Worm (Caenorhabditis elegans) whole organism, L2 larva: ENCODE data around the gene C03B1.7.

Experiments
- C34F6.9 ChIP-seq: fragments of 150-350 bp; optimal IDR thresholded peaks from 2 replicates; lab custom pipeline; 2014; ENCODE audit warnings: missing biosample characterization, missing genetic modification characterization
- F13H6.1 ChIP-seq: sonication (generic microtip); optimal IDR thresholded peaks from 2 replicates; lab custom pipeline; 2016; ENCODE audit warnings: missing genetic modification characterization, missing compliant biosample characterization
- R02D3.7 ChIP-seq: fragments of 150-350 bp; optimal IDR thresholded peaks from 2 replicates; lab custom pipeline; 2014; ENCODE audit warnings: missing biosample characterization, missing genetic modification characterization
- Y55F3AM.14 ChIP-seq: fragments of 200-800 bp; sonication (Bioruptor generic); optimal IDR thresholded peaks from 2 replicates; lab custom pipeline; 2018; ENCODE audit warnings: mild to moderate bottlenecking, missing genetic modification characterization, missing compliant biosample characterization
- ZK546.5 ChIP-seq: sonication (generic microtip); optimal IDR thresholded peaks from 2 replicates; lab custom pipeline; 2017; ENCODE audit warnings: missing biosample characterization, missing genetic modification characterization
- alr-1 ChIP-seq: fragments of 150-350 bp; optimal IDR thresholded peaks from 2 replicates; lab custom pipeline; 2014; ENCODE audit warnings: missing biosample characterization, missing genetic modification characterization
- aly-2 ChIP-seq: fragments of 150-350 bp; optimal IDR thresholded peaks from 2 replicates; lab custom pipeline; 2014; ENCODE audit warnings: missing biosample characterization, missing genetic modification characterization
- ama-1 ChIP-seq: fragments of 150-350 bp; optimal IDR thresholded peaks from 2 replicates; lab custom pipeline; 2018; ENCODE audit warnings: inconsistent platforms
- blmp-1 ChIP-seq: sonication (generic microtip); optimal IDR thresholded peaks from 2 replicates; lab custom pipeline; 2017; ENCODE audit warnings: missing genetic modification characterization, mild to moderate bottlenecking, missing compliant biosample characterization, antibody characterized with exemption, moderate library complexity; ENCODE audit not compliant: insufficient read depth
- ceh-16 ChIP-seq: fragments of 150-350 bp; optimal IDR thresholded peaks from 2 replicates; lab custom pipeline; 2014; ENCODE audit warnings: missing biosample characterization, missing genetic modification characterization
- ceh-82 ChIP-seq: fragments of 150-350 bp; optimal IDR thresholded peaks from 2 replicates; lab custom pipeline; 2014; ENCODE audit warnings: missing biosample characterization, missing genetic modification characterization
- crh-2 ChIP-seq: sonication (generic microtip); optimal IDR thresholded peaks from 2 replicates; lab custom pipeline; 2017; ENCODE audit warnings: missing biosample characterization, missing genetic modification characterization
- dmd-4 ChIP-seq: sonication (generic microtip); optimal IDR thresholded peaks from 2 replicates; lab custom pipeline; 2017; ENCODE audit warnings: missing biosample characterization, missing genetic modification characterization
- egl-27 ChIP-seq: sonication (generic microtip); optimal IDR thresholded peaks from 3 replicates; lab custom pipeline; 2017; ENCODE audit warnings: missing biosample characterization, missing genetic modification reagents, missing genetic modification characterization
- elt-1 ChIP-seq: fragments of 150-350 bp; optimal IDR thresholded peaks from 2 replicates; lab custom pipeline; 2014; ENCODE audit warnings: missing biosample characterization, missing genetic modification characterization
- elt-3 ChIP-seq: sonication (generic microtip); optimal IDR thresholded peaks from 2 replicates; lab custom pipeline; 2017; ENCODE audit warnings: missing biosample characterization, missing genetic modification characterization
- fos-1 ChIP-seq: fragments of 150-350 bp; optimal IDR thresholded peaks from 2 replicates; lab custom pipeline; 2014; ENCODE audit warnings: missing biosample characterization, missing genetic modification characterization
- gmeb-1 ChIP-seq: fragments of 150-350 bp; optimal IDR thresholded peaks from 2 replicates; lab custom pipeline; 2014; ENCODE audit warnings: missing biosample characterization, missing genetic modification characterization
- lin-11 ChIP-seq: fragments of 150-350 bp; sonication (generic microtip); optimal IDR thresholded peaks from 2 replicates; lab custom pipeline; 2014; ENCODE audit warnings: missing biosample characterization, missing genetic modification characterization, inconsistent platforms, mixed read lengths
- lin-13 ChIP-seq: fragments of 150-350 bp; optimal IDR thresholded peaks from 2 replicates; lab custom pipeline; 2014; ENCODE audit warnings: missing biosample characterization, missing genetic modification reagents, missing genetic modification characterization
- lin-39 ChIP-seq: fragments of 150-350 bp; optimal IDR thresholded peaks from 2 replicates; lab custom pipeline; 2014; ENCODE audit warnings: missing biosample characterization, missing genetic modification reagents, missing genetic modification characterization
- lsy-2 ChIP-seq, 2 experiments: fragments of 150-350 bp in 1 of 2; sonication (generic microtip) in 1 of 2; optimal IDR thresholded peaks; 2 replicates each; lab custom pipeline; 2014 to 2017; ENCODE audit warnings: missing biosample characterization in 2 of 2, missing genetic modification characterization in 2 of 2
- mab-5 ChIP-seq: fragments of 150-350 bp; optimal IDR thresholded peaks from 2 replicates; lab custom pipeline; 2014; ENCODE audit warnings: missing biosample characterization, missing genetic modification characterization
- mbf-1 ChIP-seq: sonication (generic microtip); optimal IDR thresholded peaks from 2 replicates; lab custom pipeline; 2017; ENCODE audit warnings: missing biosample characterization, missing genetic modification characterization
- mdl-1 ChIP-seq, 2 experiments: fragments of 150-350 bp in 1 of 2; sonication (generic microtip) in 1 of 2; optimal IDR thresholded peaks; 2 replicates each; lab custom pipeline; 2017; ENCODE audit warnings: missing biosample characterization in 2 of 2, missing genetic modification characterization in 2 of 2
- nhr-10 ChIP-seq: sonication (generic microtip); optimal IDR thresholded peaks from 2 replicates; lab custom pipeline; 2017; ENCODE audit warnings: missing biosample characterization, missing genetic modification characterization
- nhr-11 ChIP-seq: fragments of 150-350 bp; optimal IDR thresholded peaks from 2 replicates; lab custom pipeline; 2014; ENCODE audit warnings: missing biosample characterization, missing genetic modification characterization
- nhr-12 ChIP-seq: fragments of 150-350 bp; optimal IDR thresholded peaks from 2 replicates; lab custom pipeline; 2014; ENCODE audit warnings: missing biosample characterization, missing genetic modification characterization
- nhr-129 ChIP-seq: fragments of 150-350 bp; optimal IDR thresholded peaks from 2 replicates; lab custom pipeline; 2014; ENCODE audit warnings: missing biosample characterization, missing genetic modification characterization
- nhr-21 ChIP-seq: fragments of 150-350 bp; optimal IDR thresholded peaks from 2 replicates; lab custom pipeline; 2014; ENCODE audit warnings: missing biosample characterization, missing genetic modification characterization
- nhr-23 ChIP-seq: fragments of 150-350 bp; optimal IDR thresholded peaks from 2 replicates; lab custom pipeline; 2014; ENCODE audit warnings: missing biosample characterization, missing genetic modification reagents, missing genetic modification characterization
- nhr-237 ChIP-seq: fragments of 150-350 bp; optimal IDR thresholded peaks from 2 replicates; lab custom pipeline; 2014; ENCODE audit warnings: missing biosample characterization, missing genetic modification characterization
- nhr-25 ChIP-seq: fragments of 150-350 bp; sonication (generic microtip); optimal IDR thresholded peaks from 3 replicates; lab custom pipeline; 2014; ENCODE audit warnings: missing biosample characterization, missing genetic modification characterization
- nhr-6 ChIP-seq: fragments of 150-350 bp; optimal IDR thresholded peaks from 2 replicates; lab custom pipeline; 2014; ENCODE audit warnings: missing biosample characterization, missing genetic modification characterization
- nhr-77 ChIP-seq: fragments of 150-350 bp; optimal IDR thresholded peaks from 2 replicates; lab custom pipeline; 2014; ENCODE audit warnings: missing biosample characterization, missing genetic modification characterization
- peb-1 ChIP-seq: fragments of 150-350 bp; optimal IDR thresholded peaks from 2 replicates; lab custom pipeline; 2014; ENCODE audit warnings: missing biosample characterization, missing genetic modification characterization
- sem-4 ChIP-seq: fragments of 150-350 bp; optimal IDR thresholded peaks from 2 replicates; lab custom pipeline; 2014; ENCODE audit warnings: missing biosample characterization, missing genetic modification reagents, missing genetic modification characterization
- skn-1 ChIP-seq: sonication (generic microtip); optimal IDR thresholded peaks from 2 replicates; lab custom pipeline; 2017; ENCODE audit warnings: missing biosample characterization, missing genetic modification characterization
- sma-3 ChIP-seq: sonication (generic microtip); optimal IDR thresholded peaks from 2 replicates; lab custom pipeline; 2016; ENCODE audit warnings: missing genetic modification reagents, missing genetic modification characterization, missing compliant biosample characterization
- sma-9 ChIP-seq, 2 experiments: fragments of 150-350 bp in 1 of 2; sonication (generic microtip) in 1 of 2; optimal IDR thresholded peaks; 2 replicates each; lab custom pipeline; 2014 to 2016; ENCODE audit warnings: missing genetic modification characterization in 2 of 2, mild to moderate bottlenecking in 1 of 2, missing biosample characterization in 1 of 2, missing compliant biosample characterization in 1 of 2, missing genetic modification reagents in 1 of 2, moderate library complexity in 1 of 2
- snpc-4 ChIP-seq: fragments of 150-350 bp; optimal IDR thresholded peaks from 2 replicates; lab custom pipeline; 2014; ENCODE audit warnings: missing biosample characterization, missing genetic modification characterization
- unc-39 ChIP-seq: fragments of 150-350 bp; optimal IDR thresholded peaks from 2 replicates; lab custom pipeline; 2014; ENCODE audit warnings: missing biosample characterization, missing genetic modification characterization
- unc-55 ChIP-seq: fragments of 150-350 bp; sonication (generic microtip); optimal IDR thresholded peaks from 3 replicates; lab custom pipeline; 2014; ENCODE audit warnings: missing biosample characterization, missing genetic modification reagents, missing genetic modification characterization
- unc-62 ChIP-seq: fragments of 150-350 bp; optimal IDR thresholded peaks from 2 replicates; lab custom pipeline; 2014; ENCODE audit warnings: missing biosample characterization, missing genetic modification reagents, missing genetic modification characterization
- zag-1 ChIP-seq: fragments of 150-350 bp; optimal IDR thresholded peaks from 2 replicates; lab custom pipeline; 2014; ENCODE audit warnings: missing biosample characterization, missing genetic modification characterization
- ztf-1 ChIP-seq: fragments of 200-800 bp; sonication (Bioruptor generic); conservative IDR thresholded peaks from 2 replicates; pipeline ENCODE4 v1.3.6; 2022; ENCODE audit warnings: missing genetic modification characterization, missing compliant biosample characterization
- ztf-11 ChIP-seq: sonication (generic microtip); optimal IDR thresholded peaks from 2 replicates; lab custom pipeline; 2017; ENCODE audit warnings: missing biosample characterization, missing genetic modification characterization
- ztf-4 ChIP-seq: fragments of 150-350 bp; optimal IDR thresholded peaks from 2 replicates; lab custom pipeline; 2014; ENCODE audit warnings: missing biosample characterization, missing genetic modification characterization

The C03B1.7 gene

ce11 chrX:6296402-6296844 is 45.2 kb upstream of the C03B1.7 start:
- TF ChIP-seq egl-27 (tag; lab: Kevin White, UChicago) (peak; percentile 99), lin-11 (tag; lab: Kevin White, UChicago) (peak; percentile 99), mab-5 (peak; percentile 99), lin-39 (tag; lab: Kevin White, UChicago) (peak; percentile 93), elt-1 (tag; lab: Kevin White, UChicago) (peak; percentile 50), sma-9 (GFP tag; optimal IDR thresholded peaks at IDR 0.05; lab: Kevin White, UChicago) (peak; percentile 99), sma-9 (tag; optimal IDR thresholded peaks at IDR 0.05; lab: Kevin White, UChicago) (peak; percentile 95), unc-62 (GFP tag; lab: Kevin White, UChicago) (peak; percentile 94), unc-39 (peak; percentile 97), mdl-1 (tag; optimal IDR thresholded peaks at IDR 0.05; lab: Kevin White, UChicago) (peak; percentile 94 to 96), zag-1 (tag; lab: Kevin White, UChicago) (peak; percentile 98), ztf-1 (GFP tag; lab: Robert Waterston, UW) (peak; percentile 95), R02D3.7 (tag; lab: Kevin White, UChicago) (peak; percentile 81), peb-1 (peak; percentile 50), skn-1 (peak; percentile 86), nhr-77 (tag; lab: Kevin White, UChicago) (peak; percentile 97), ceh-16 (peak; percentile 99), C34F6.9 (tag; lab: Kevin White, UChicago) (peak; percentile 98), dmd-4 (tag; lab: Kevin White, UChicago) (peak; percentile 81), nhr-6 (peak; percentile 99), ceh-82 (tag; lab: Kevin White, UChicago) (peak; percentile 99), aly-2 (peak; percentile 87), F13H6.1 (tag; lab: Kevin White, UChicago) (peak; percentile 99), nhr-21 (tag; lab: Kevin White, UChicago) (peak; percentile 100), alr-1 (tag; lab: Kevin White, UChicago) (no peak), nhr-237 (tag; lab: Kevin White, UChicago) (peak; percentile 99), sem-4 (peak; percentile 97), Y55F3AM.14 (GFP tag; lab: Kevin White, UChicago) (peak; percentile 95), sma-3 (GFP tag; lab: Kevin White, UChicago) (peak; percentile 99), fos-1 (tag; lab: Kevin White, UChicago) (peak; percentile 99), nhr-25 (tag; lab: Kevin White, UChicago) (peak; percentile 99), nhr-12 (tag; lab: Kevin White, UChicago) (peak; percentile 70), nhr-129 (tag; lab: Kevin White, UChicago) (peak; percentile 100), snpc-4 (tag; lab: Kevin White, UChicago) (peak; percentile 88), ama-1 (lab: Kevin White, UChicago) (peak; percentile 56), lsy-2 (tag; optimal IDR thresholded peaks at IDR 0.05; lab: Kevin White, UChicago) (peak; percentile 97), ztf-4 (tag; lab: Kevin White, UChicago) (peak; percentile 97), mbf-1 (tag; lab: Kevin White, UChicago) (peak; percentile 77), ZK546.5 (tag; lab: Kevin White, UChicago) (peak; percentile 88), blmp-1 (peak; percentile 82), nhr-23 (tag; lab: Kevin White, UChicago) (no peak), crh-2 (tag; lab: Kevin White, UChicago) (peak; percentile 100), gmeb-1 (tag; lab: Kevin White, UChicago) (peak; percentile 96), lin-13 (peak; percentile 99), unc-55 (GFP tag; lab: Kevin White, UChicago) (peak; percentile 100), nhr-11 (tag; lab: Kevin White, UChicago) (peak; percentile 76), nhr-10 (tag; lab: Kevin White, UChicago) (peak; percentile 99), ztf-11 (peak; percentile 84), elt-3 (tag; lab: Kevin White, UChicago) (peak; percentile 95)
